Worm (Caenorhabditis elegans) whole organism, L1 larva: ENCODE measurements around the gene ptr-4.

Experiments used
- C34B4.2 ChIP-seq: sonication (generic microtip); optimal IDR thresholded peaks from 2 replicates; lab custom pipeline; 2017; ENCODE audit warnings: mild to moderate bottlenecking, missing genetic modification characterization, missing compliant biosample characterization
- F16B12.6 ChIP-seq: fragments of 150-350 bp; optimal IDR thresholded peaks from 2 replicates; lab custom pipeline; 2014; ENCODE audit warnings: missing biosample characterization, missing genetic modification characterization
- alr-1 ChIP-seq: fragments of 200-800 bp; sonication (Bioruptor generic); optimal IDR thresholded peaks from 2 replicates; lab custom pipeline; 2018; ENCODE audit warnings: borderline replicate concordance, mild to moderate bottlenecking, missing genetic modification characterization, missing compliant biosample characterization
- ama-1 ChIP-seq: fragments of 150-350 bp; optimal IDR thresholded peaks from 2 replicates; lab custom pipeline; 2014
- egl-13 ChIP-seq: sonication (generic microtip); optimal IDR thresholded peaks from 2 replicates; lab custom pipeline; 2016; ENCODE audit warnings: missing genotype, missing genetic modification reagents, missing genetic modification characterization, missing compliant biosample characterization
- egl-27 ChIP-seq, 2 experiments: fragments of 150-350 bp in 1 of 2; sonication (generic microtip); optimal IDR thresholded peaks; 3 replicates each; lab custom pipeline; 2017 to 2018; ENCODE audit warnings: missing biosample characterization in 2 of 2, missing genetic modification characterization in 2 of 2, missing genetic modification reagents in 2 of 2
- hlh-4 ChIP-seq: sonication (generic microtip); optimal IDR thresholded peaks from 2 replicates; lab custom pipeline; 2016; ENCODE audit warnings: mild to moderate bottlenecking, missing genetic modification characterization, missing compliant biosample characterization
- nhr-237 ChIP-seq: fragments of 150-350 bp; optimal IDR thresholded peaks from 2 replicates; lab custom pipeline; 2014; ENCODE audit warnings: missing biosample characterization, missing genetic modification characterization
- nhr-76 ChIP-seq: sonication (generic microtip); optimal IDR thresholded peaks from 2 replicates; lab custom pipeline; 2017; ENCODE audit warnings: missing biosample characterization, missing genetic modification characterization
- nhr-85 ChIP-seq: sonication (generic microtip); peaks from one replicate; lab custom pipeline; 2016; ENCODE audit warnings: missing genetic modification characterization, inconsistent platforms, missing compliant biosample characterization
- tlp-1 ChIP-seq: fragments of 150-350 bp; optimal IDR thresholded peaks from 2 replicates; lab custom pipeline; 2014; ENCODE audit warnings: missing biosample characterization, missing genetic modification characterization
- zag-1 ChIP-seq: fragments of 150-350 bp; optimal IDR thresholded peaks from 2 replicates; lab custom pipeline; 2014; ENCODE audit warnings: missing biosample characterization, missing genetic modification characterization

DNA sequence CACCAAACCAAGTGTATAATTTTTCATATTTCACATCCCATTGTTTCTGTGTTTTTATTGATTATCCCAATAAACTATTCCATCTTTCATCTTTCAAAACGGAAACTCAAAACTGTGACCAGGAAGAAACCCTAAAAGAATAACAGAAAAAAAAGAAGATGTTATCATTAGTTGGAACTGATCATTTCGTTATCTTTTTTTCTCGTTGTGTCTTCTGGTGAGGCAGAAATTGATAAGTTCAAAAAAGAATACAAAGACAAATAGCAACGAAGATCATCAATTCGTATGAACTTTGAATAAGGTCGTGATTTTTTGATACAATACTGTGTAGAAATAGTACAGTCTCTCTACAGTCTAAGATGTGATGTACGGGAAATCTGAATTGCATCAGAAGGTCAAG is 16.0 kb upstream of the ptr-4 start:
- no peak for TF ChIP-seq egl-13 (tag; lab: Kevin White, UChicago)
- TF ChIP-seq egl-27 (tag; optimal IDR thresholded peaks at IDR 0.05; lab: Kevin White, UChicago) = no peak
- no peak for TF ChIP-seq hlh-4 (tag; lab: Kevin White, UChicago)
- TF ChIP-seq C34B4.2 (tag; lab: Kevin White, UChicago) = no peak
- no peak for TF ChIP-seq nhr-76 (tag; lab: Kevin White, UChicago)
- no peak for TF ChIP-seq nhr-237
- no peak for TF ChIP-seq tlp-1 (tag; lab: Kevin White, UChicago)
- TF ChIP-seq nhr-85 (tag; lab: Kevin White, UChicago) = no peak
- TF ChIP-seq ama-1 (lab: Kevin White, UChicago) = no peak
- TF ChIP-seq alr-1 (tag; lab: Kevin White, UChicago) = no peak
- no peak for TF ChIP-seq F16B12.6 (tag; lab: Kevin White, UChicago)
- TF ChIP-seq zag-1 = no peak
